Fruit fly (Drosophila melanogaster) whole organism, embryonic: ENCODE results near the gene Mocs2B.
A peak's percentile ranks its signal among the peaks of the same experiment; 100 is the strongest.

Source experiments
- Ada2b ChIP-seq: fragments of 200-800 bp; sonication (Bioruptor generic); IDR thresholded peaks from 2 replicates; pipeline ENCODE4 v1.3.6; 2022; ENCODE audit warnings: missing biosample characterization, missing genetic modification characterization
- Awh ChIP-seq: fragments of 200-800 bp; sonication (Bioruptor generic); IDR thresholded peaks from 2 replicates; pipeline ENCODE4, ENCODE4 v1.3.6; 2022; ENCODE audit warnings: missing biosample characterization, missing genetic modification characterization
- Bteb2 ChIP-seq: fragments of 200-800 bp; sonication (Bioruptor generic); optimal IDR thresholded peaks from 2 replicates; lab custom pipeline; 2016; ENCODE audit warnings: missing biosample characterization, missing genetic modification characterization
- CG10274 ChIP-seq: fragments of 200-800 bp; sonication (Bioruptor generic); optimal IDR thresholded peaks from 3 replicates; lab custom pipeline; 2017; ENCODE audit warnings: missing biosample characterization, mild to moderate bottlenecking, missing genetic modification characterization
- CG10366 ChIP-seq: fragments of 200-800 bp; sonication (Bioruptor generic); IDR thresholded peaks from 2 replicates; pipeline ENCODE4 v1.3.6; 2022; ENCODE audit warnings: missing biosample characterization, missing genetic modification characterization
- CG10565 ChIP-seq: fragments of 200-800 bp; sonication (Bioruptor generic); optimal IDR thresholded peaks from 3 replicates; lab custom pipeline; 2016; ENCODE audit warnings: missing biosample characterization, mild to moderate bottlenecking, missing genetic modification characterization
- CG10959 ChIP-seq: fragments of 200-800 bp; sonication (Bioruptor generic); IDR thresholded peaks from 2 replicates; pipeline ENCODE4 v1.3.6; 2022; ENCODE audit warnings: missing biosample characterization, missing genetic modification characterization
- CG13894 ChIP-seq: fragments of 200-800 bp; sonication (Bioruptor generic); optimal IDR thresholded peaks from 3 replicates; lab custom pipeline; 2018; ENCODE audit warnings: missing biosample characterization, mild to moderate bottlenecking, missing genetic modification characterization, moderate library complexity
- CG1647 ChIP-seq: fragments of 200-800 bp; sonication (Bioruptor generic); optimal IDR thresholded peaks from 3 replicates; lab custom pipeline; 2016; ENCODE audit warnings: missing biosample characterization, missing genetic modification characterization
- CG17568 ChIP-seq: fragments of 200-800 bp; sonication (Bioruptor generic); optimal IDR thresholded peaks from 2 replicates; lab custom pipeline; 2018; ENCODE audit warnings: missing biosample characterization, mild to moderate bottlenecking, missing genetic modification characterization, moderate library complexity
- CG18476 ChIP-seq: fragments of 200-800 bp; sonication (Bioruptor generic); optimal IDR thresholded peaks from 2 replicates; lab custom pipeline; 2016; ENCODE audit warnings: missing biosample characterization, mild to moderate bottlenecking, missing genetic modification characterization
- CG18599 ChIP-seq: fragments of 200-800 bp; sonication (Bioruptor generic); optimal IDR thresholded peaks from 3 replicates; lab custom pipeline; 2017; ENCODE audit warnings: missing biosample characterization, missing genetic modification characterization, mild to moderate bottlenecking, moderate library complexity, missing genetic modification reagents
- CG32532 ChIP-seq: fragments of 200-800 bp; sonication (Bioruptor generic); IDR thresholded peaks from 2 replicates; pipeline ENCODE4 v1.3.6; 2022; ENCODE audit warnings: missing biosample characterization, missing genetic modification characterization
- CG4820 ChIP-seq: fragments of 200-800 bp; sonication (Bioruptor generic); optimal IDR thresholded peaks from 3 replicates; lab custom pipeline; 2016; ENCODE audit warnings: missing biosample characterization, missing genetic modification characterization
- CG6765 ChIP-seq: fragments of 200-800 bp; sonication (Bioruptor generic); optimal IDR thresholded peaks from 3 replicates; lab custom pipeline; 2017; ENCODE audit warnings: missing biosample characterization, mild to moderate bottlenecking, missing genetic modification characterization
- CG9437 ChIP-seq: fragments of 200-800 bp; sonication (Bioruptor generic); optimal IDR thresholded peaks from 2 replicates; lab custom pipeline; 2018; ENCODE audit warnings: missing biosample characterization, mild to moderate bottlenecking, missing genetic modification characterization
- CkIIα-i1 ChIP-seq: fragments of 200-800 bp; sonication (Bioruptor generic); IDR thresholded peaks from 2 replicates; pipeline ENCODE4 v1.3.6; 2022; ENCODE audit warnings: missing biosample characterization, missing genetic modification characterization
- D19B ChIP-seq: fragments of 200-800 bp; sonication (Bioruptor generic); optimal IDR thresholded peaks from 2 replicates; lab custom pipeline; 2017; ENCODE audit warnings: missing biosample characterization, mild to moderate bottlenecking, missing genetic modification characterization
- Dbx ChIP-seq: fragments of 200-800 bp; sonication (Bioruptor generic); IDR thresholded peaks from 3 replicates; pipeline ENCODE4 v1.3.6; 2022; ENCODE audit warnings: missing biosample characterization, missing genetic modification characterization
- Dek ChIP-seq: fragments of 200-800 bp; sonication (Bioruptor generic); optimal IDR thresholded peaks from 3 replicates; lab custom pipeline; 2019; ENCODE audit warnings: missing biosample characterization, mild to moderate bottlenecking, missing genetic modification characterization, moderate library complexity
- Doc2 ChIP-seq: fragments of 200-800 bp; sonication (Bioruptor generic); IDR thresholded peaks from 2 replicates; pipeline ENCODE4 v1.3.6; 2022; ENCODE audit warnings: missing biosample characterization, missing genetic modification characterization
- Eip74EF ChIP-seq, 2 experiments: fragments of 200-800 bp in 1 of 2; fragments of >200 bp in 1 of 2; sonication (Bioruptor generic) in 1 of 2; optimal IDR thresholded peaks; 2 replicates each; lab custom pipeline; 2017 to 2019; ENCODE audit warnings: missing biosample characterization in 2 of 2, missing genetic modification characterization in 2 of 2, mild to moderate bottlenecking in 1 of 2, moderate library complexity in 1 of 2
- HLH54F ChIP-seq: fragments of 200-800 bp; sonication (Bioruptor generic); optimal IDR thresholded peaks from 3 replicates; lab custom pipeline; 2016; ENCODE audit warnings: missing biosample characterization, missing genetic modification characterization
- HmgZ ChIP-seq: fragments of 200-800 bp; sonication (Bioruptor generic); optimal IDR thresholded peaks from 2 replicates; lab custom pipeline; 2018; ENCODE audit warnings: missing biosample characterization, mild to moderate bottlenecking, missing genetic modification characterization
- NK7.1 ChIP-seq: fragments of 200-800 bp; sonication (Bioruptor generic); optimal IDR thresholded peaks from 3 replicates; lab custom pipeline; 2016; ENCODE audit warnings: missing biosample characterization, missing genetic modification characterization
- Ravus ChIP-seq: fragments of 200-800 bp; sonication (Bioruptor generic); IDR thresholded peaks from 2 replicates; pipeline ENCODE4 v1.3.6; 2022; ENCODE audit warnings: missing biosample characterization, missing genetic modification characterization
- ab ChIP-seq: fragments of 200-800 bp; sonication (Bioruptor generic); optimal IDR thresholded peaks from 2 replicates; lab custom pipeline; 2016; ENCODE audit warnings: missing biosample characterization, missing genetic modification characterization
- ash1 ChIP-seq: fragments of 200-800 bp; sonication (Bioruptor generic); optimal IDR thresholded peaks from 2 replicates; lab custom pipeline; 2018; ENCODE audit warnings: missing biosample characterization, mild to moderate bottlenecking, missing genetic modification characterization
- az2 ChIP-seq: fragments of 200-800 bp; sonication (Bioruptor generic); optimal IDR thresholded peaks from 3 replicates; lab custom pipeline; 2016; ENCODE audit warnings: missing biosample characterization, missing genetic modification characterization
- bowl ChIP-seq: fragments of 200-800 bp; sonication (Bioruptor generic); IDR thresholded peaks from 2 replicates; pipeline ENCODE4 v1.3.6; 2022; ENCODE audit warnings: missing biosample characterization, missing genetic modification characterization
- chif ChIP-seq, 2 experiments: fragments of 200-800 bp; sonication (Bioruptor generic); optimal IDR thresholded peaks; 3 replicates each; lab custom pipeline; 2016; ENCODE audit warnings: missing biosample characterization in 2 of 2, missing genetic modification characterization in 2 of 2
- croc ChIP-seq: fragments of 200-800 bp; sonication (Bioruptor generic); conservative IDR thresholded peaks from 3 replicates; pipeline ENCODE4 v1.3.6; 2022; ENCODE audit warnings: missing biosample characterization, missing genetic modification characterization
- dmrt11E ChIP-seq: fragments of 200-800 bp; sonication (Bioruptor generic); optimal IDR thresholded peaks from 3 replicates; lab custom pipeline; 2018; ENCODE audit warnings: missing biosample characterization, mild to moderate bottlenecking, missing genetic modification characterization, moderate library complexity
- fd64A ChIP-seq: fragments of 200-800 bp; sonication (Bioruptor generic); optimal IDR thresholded peaks from 3 replicates; lab custom pipeline; 2018; ENCODE audit warnings: missing biosample characterization, mild to moderate bottlenecking, missing genetic modification characterization
- gce ChIP-seq: fragments of 200-800 bp; sonication (Bioruptor generic); IDR thresholded peaks from 3 replicates; pipeline ENCODE4 v1.3.6; 2022; ENCODE audit warnings: missing biosample characterization, missing genetic modification characterization
- gro ChIP-seq: fragments of 200-800 bp; sonication (Bioruptor generic); optimal IDR thresholded peaks from 2 replicates; lab custom pipeline; 2016; ENCODE audit warnings: missing biosample characterization, missing genetic modification characterization
- gsb-n ChIP-seq: fragments of 200-800 bp; sonication (Bioruptor generic); optimal IDR thresholded peaks from 3 replicates; lab custom pipeline; 2018; ENCODE audit warnings: missing biosample characterization, mild to moderate bottlenecking, missing genetic modification characterization
- ham ChIP-seq: fragments of 200-800 bp; sonication (Bioruptor generic); IDR thresholded peaks from 2 replicates; pipeline ENCODE4 v1.3.6; 2022; ENCODE audit warnings: missing biosample characterization, missing genetic modification characterization
- jing ChIP-seq: fragments of 200-800 bp; sonication (Bioruptor generic); optimal IDR thresholded peaks from 2 replicates; lab custom pipeline; 2018; ENCODE audit warnings: missing biosample characterization, mild to moderate bottlenecking, missing genetic modification characterization
- mirr ChIP-seq: fragments of 200-800 bp; sonication (Bioruptor generic); optimal IDR thresholded peaks from 3 replicates; lab custom pipeline; 2018; ENCODE audit warnings: missing biosample characterization, mild to moderate bottlenecking, missing genetic modification characterization
- nom ChIP-seq: fragments of 200-800 bp; sonication (Bioruptor generic); optimal IDR thresholded peaks from 2 replicates; lab custom pipeline; 2017; ENCODE audit warnings: missing biosample characterization, missing genetic modification characterization, mild to moderate bottlenecking, moderate library complexity, missing genetic modification reagents
- org-1 ChIP-seq: fragments of 200-800 bp; sonication (Bioruptor generic); optimal IDR thresholded peaks from 2 replicates; lab custom pipeline; 2017; ENCODE audit warnings: missing biosample characterization, missing genetic modification characterization
- peb ChIP-seq: fragments of 200-800 bp; sonication (Bioruptor generic); IDR thresholded peaks from 2 replicates; pipeline ENCODE4 v1.3.6; 2022; ENCODE audit warnings: missing biosample characterization, missing genetic modification characterization
- pho ChIP-seq: fragments of 200-800 bp; sonication (Bioruptor generic); optimal IDR thresholded peaks from 2 replicates; lab custom pipeline; 2016; ENCODE audit warnings: missing biosample characterization, missing genetic modification characterization
- run ChIP-seq: fragments of 200-800 bp; sonication (Bioruptor generic); optimal IDR thresholded peaks from 3 replicates; lab custom pipeline; 2018; ENCODE audit warnings: missing biosample characterization, mild to moderate bottlenecking, missing genetic modification characterization
- sc ChIP-seq, 3 experiments: fragments of >200 bp in 2 of 3; fragments of 200-800 bp in 1 of 3; sonication (Bioruptor generic) in 1 of 3; optimal IDR thresholded peaks; 2 replicates in 2 of 3; 3 replicates in 1 of 3; lab custom pipeline; 2017; ENCODE audit warnings: mild to moderate bottlenecking in 1 of 3, missing biosample characterization in 1 of 3, missing genetic modification characterization in 1 of 3, missing genetic modification reagents in 1 of 3
- sd ChIP-seq: fragments of 200-800 bp; sonication (Bioruptor generic); optimal IDR thresholded peaks from 3 replicates; lab custom pipeline; 2018; ENCODE audit warnings: missing biosample characterization, mild to moderate bottlenecking, missing genetic modification characterization, moderate library complexity
- sens ChIP-seq: fragments of 200-800 bp; sonication (Bioruptor generic); peaks from one replicate; lab custom pipeline; 2016; ENCODE audit warnings: missing biosample characterization, missing genetic modification characterization
- shn ChIP-seq: fragments of 200-800 bp; sonication (Bioruptor generic); optimal IDR thresholded peaks from 3 replicates; lab custom pipeline; 2016; ENCODE audit warnings: missing biosample characterization, missing genetic modification characterization
- tna ChIP-seq: fragments of 200-800 bp; sonication (Bioruptor generic); IDR thresholded peaks from 2 replicates; pipeline ENCODE4 v1.3.6; 2022; ENCODE audit warnings: missing biosample characterization, missing genetic modification characterization; ENCODE audit not compliant: partially characterized antibody
- unc-4 ChIP-seq: fragments of 200-800 bp; sonication (Bioruptor generic); IDR thresholded peaks from 2 replicates; pipeline ENCODE4 v1.3.6; 2022; ENCODE audit warnings: missing biosample characterization, missing genetic modification characterization; ENCODE audit not compliant: partially characterized antibody
- zf30C ChIP-seq: fragments of 200-800 bp; sonication (Bioruptor generic); optimal IDR thresholded peaks from 3 replicates; lab custom pipeline; 2018; ENCODE audit warnings: missing biosample characterization, mild to moderate bottlenecking, missing genetic modification characterization

Mocs2B gene

DNA sequence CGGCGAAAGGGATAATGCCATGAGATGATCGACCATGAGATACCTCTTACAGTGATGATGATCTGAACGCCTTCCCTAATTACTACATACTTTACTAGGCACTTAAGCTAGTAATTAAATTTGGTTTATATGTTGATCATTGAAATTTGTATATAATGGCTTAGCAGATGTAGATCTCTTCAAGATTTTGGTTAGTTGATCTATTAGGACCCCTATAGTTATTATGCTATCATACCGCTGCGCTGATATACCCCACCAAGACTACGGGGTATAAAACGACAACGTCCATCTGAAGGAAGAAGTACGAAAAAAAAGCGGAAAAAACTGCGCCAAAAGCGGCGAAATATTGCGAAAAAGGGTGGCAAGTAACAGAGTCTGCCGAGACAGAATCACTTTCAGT is 47.1 kb upstream of the Mocs2B start (continued):
- TF ChIP-seq HmgZ, result no peak
- no peak for TF ChIP-seq gsb-n (tag; lab: Kevin White, UChicago)
- no peak for TF ChIP-seq zf30C (GFP tag; lab: Kevin White, UChicago)
- TF ChIP-seq pho (GFP tag; lab: Kevin White, UChicago), result no peak
- no peak for TF ChIP-seq shn
- no peak for TF ChIP-seq jing (GFP tag; lab: Kevin White, UChicago)
- TF ChIP-seq sd (tag; lab: Kevin White, UChicago), result no peak
- no peak for TF ChIP-seq croc (GFP tag; lab: Robert Waterston, UW)
- TF ChIP-seq mirr (GFP tag; lab: Kevin White, UChicago), result no peak
- no peak for TF ChIP-seq tna (GFP tag; lab: Robert Waterston, UW)
- peak; percentile 40 for TF ChIP-seq CG18599 (GFP tag; lab: Kevin White, UChicago)
- TF ChIP-seq CG9437 (GFP tag; lab: Kevin White, UChicago), result no peak
- no peak for TF ChIP-seq bowl (GFP tag; lab: Robert Waterston, UW)
- peak; percentile 44 for TF ChIP-seq CG4820 (GFP tag; lab: Kevin White, UChicago)
- TF ChIP-seq Eip74EF (GFP tag; optimal IDR thresholded peaks at IDR 0.05; lab: Kevin White, UChicago), result no peak
- no peak for TF ChIP-seq Awh (GFP tag; lab: Robert Waterston, UW)
- no peak for TF ChIP-seq ham (GFP tag; lab: Robert Waterston, UW)
- TF ChIP-seq CG10959 (GFP tag; lab: Robert Waterston, UW), result 0 out of 2 replicates have a peak, but pooled peaks have one; percentile 14
- no peak for TF ChIP-seq gro (GFP tag; lab: Kevin White, UChicago)
- no peak for TF ChIP-seq Ada2b (GFP tag; lab: Robert Waterston, UW)
- peak; percentile 71 for TF ChIP-seq dmrt11E (tag; lab: Kevin White, UChicago)
- TF ChIP-seq CG32532 (GFP tag; lab: Robert Waterston, UW), result no peak
- peak; percentile 83 for TF ChIP-seq D19B (GFP tag; lab: Kevin White, UChicago)
- TF ChIP-seq sens (GFP tag; lab: Kevin White, UChicago), result peak; percentile 86
- no peak for TF ChIP-seq ab (GFP tag; lab: Kevin White, UChicago)
- TF ChIP-seq run (tag; lab: Kevin White, UChicago), result no peak
- no peak for TF ChIP-seq sc (optimal IDR thresholded peaks at IDR 0.05; lab: Kevin White, UChicago)
- no peak for TF ChIP-seq sc (GFP tag; optimal IDR thresholded peaks at IDR 0.05; lab: Kevin White, UChicago)
- no peak for TF ChIP-seq CG1647 (GFP tag; lab: Kevin White, UChicago)
- TF ChIP-seq gce (GFP tag; lab: Robert Waterston, UW), result no peak
- TF ChIP-seq CG17568 (GFP tag; lab: Kevin White, UChicago), result no peak
- no peak for TF ChIP-seq Bteb2 (GFP tag; lab: Kevin White, UChicago)
- TF ChIP-seq CG10366 (GFP tag; lab: Robert Waterston, UW), result no peak
- TF ChIP-seq CG18476 (GFP tag; lab: Kevin White, UChicago), result no peak
- no peak for TF ChIP-seq fd64A (GFP tag; lab: Kevin White, UChicago)
- TF ChIP-seq Dek (tag; lab: Kevin White, UChicago), result no peak
- no peak for TF ChIP-seq Ravus (GFP tag; lab: Robert Waterston, UW)
- peak; percentile 9 for TF ChIP-seq nom (GFP tag; lab: Kevin White, UChicago)
- TF ChIP-seq CG10274 (GFP tag; lab: Kevin White, UChicago), result no peak
- TF ChIP-seq az2 (GFP tag; lab: Kevin White, UChicago), result no peak
- TF ChIP-seq CkIIα-i1, result no peak
- TF ChIP-seq CG13894, result no peak
- no peak for TF ChIP-seq org-1
- no peak for TF ChIP-seq HLH54F (GFP tag; lab: Kevin White, UChicago)
- no peak for TF ChIP-seq CG10565 (GFP tag; lab: Kevin White, UChicago)
- no peak for TF ChIP-seq Doc2 (GFP tag; lab: Robert Waterston, UW)
- no peak for TF ChIP-seq NK7.1
- no peak for TF ChIP-seq CG6765 (GFP tag; lab: Kevin White, UChicago)
- peak in 1 of 2 experiments; percentile 42 for TF ChIP-seq chif (GFP tag; optimal IDR thresholded peaks at IDR 0.05; lab: Kevin White, UChicago)
- no peak for TF ChIP-seq peb (GFP tag; lab: Robert Waterston, UW)
- no peak for TF ChIP-seq ash1 (GFP tag; lab: Kevin White, UChicago)
- TF ChIP-seq unc-4 (GFP tag; lab: Robert Waterston, UW), result no peak
- TF ChIP-seq Dbx (GFP tag; lab: Robert Waterston, UW), result no peak
